Worm (Caenorhabditis elegans) whole organism, L3 larva: ENCODE data around the gene nhr-124.

Experiments
- R02D3.7 ChIP-seq: fragments of 150-350 bp; optimal IDR thresholded peaks from 2 replicates; lab custom pipeline; 2014; ENCODE audit warnings: missing biosample characterization, missing genetic modification characterization
- ZK546.5 ChIP-seq: sonication (generic microtip); optimal IDR thresholded peaks from 2 replicates; lab custom pipeline; 2017; ENCODE audit warnings: missing biosample characterization, missing genetic modification characterization
- aly-2 ChIP-seq: fragments of 150-350 bp; optimal IDR thresholded peaks from 2 replicates; lab custom pipeline; 2014; ENCODE audit warnings: missing biosample characterization, missing genetic modification characterization
- ceh-16 ChIP-seq: sonication (generic microtip); optimal IDR thresholded peaks from 2 replicates; lab custom pipeline; 2017; ENCODE audit warnings: missing biosample characterization, missing genetic modification characterization
- ceh-28 ChIP-seq: fragments of 150-350 bp; optimal IDR thresholded peaks from 2 replicates; lab custom pipeline; 2014; ENCODE audit warnings: missing biosample characterization, missing genetic modification reagents, missing genetic modification characterization
- ceh-9 ChIP-seq: sonication (generic microtip); optimal IDR thresholded peaks from 2 replicates; lab custom pipeline; 2018; ENCODE audit warnings: missing biosample characterization, missing genetic modification characterization
- egl-27 ChIP-seq: sonication (generic microtip); optimal IDR thresholded peaks from 4 replicates; lab custom pipeline; 2017; ENCODE audit warnings: missing biosample characterization, missing genetic modification reagents, missing genetic modification characterization
- egl-5 ChIP-seq: fragments of 150-350 bp; optimal IDR thresholded peaks from 2 replicates; lab custom pipeline; 2017; ENCODE audit warnings: missing biosample characterization, missing genetic modification reagents, missing genetic modification characterization, inconsistent platforms
- elt-1 ChIP-seq: fragments of 150-350 bp; optimal IDR thresholded peaks from 2 replicates; lab custom pipeline; 2014; ENCODE audit warnings: missing biosample characterization, missing genetic modification characterization
- elt-2 ChIP-seq: sonication (generic microtip); optimal IDR thresholded peaks from 2 replicates; lab custom pipeline; 2016; ENCODE audit warnings: missing genetic modification reagents, mild to moderate bottlenecking, missing genetic modification characterization, missing compliant biosample characterization
- elt-3 ChIP-seq, 3 experiments: fragments of 150-350 bp in 1 of 3; sonication (generic microtip) in 2 of 3; optimal IDR thresholded peaks; 2 replicates in 2 of 3; 4 replicates in 1 of 3; lab custom pipeline; 2014 to 2017; ENCODE audit warnings: missing biosample characterization in 3 of 3, missing genetic modification characterization in 3 of 3
- fkh-2 ChIP-seq: fragments of 150-350 bp; optimal IDR thresholded peaks from 2 replicates; lab custom pipeline; 2014; ENCODE audit warnings: missing biosample characterization, missing genetic modification reagents, missing genetic modification characterization
- fos-1 ChIP-seq: fragments of 150-350 bp; optimal IDR thresholded peaks from 2 replicates; lab custom pipeline; 2014; ENCODE audit warnings: missing biosample characterization, missing genetic modification characterization
- jun-1 ChIP-seq: fragments of 150-350 bp; optimal IDR thresholded peaks from 2 replicates; lab custom pipeline; 2014; ENCODE audit warnings: missing biosample characterization, missing genetic modification reagents, missing genetic modification characterization
- lin-15B ChIP-seq: fragments of 150-350 bp; optimal IDR thresholded peaks from 2 replicates; lab custom pipeline; 2014; ENCODE audit warnings: missing biosample characterization, missing genetic modification characterization
- lin-39 ChIP-seq: fragments of 150-350 bp; optimal IDR thresholded peaks from 2 replicates; lab custom pipeline; 2018; ENCODE audit warnings: missing biosample characterization, missing genetic modification reagents, missing genetic modification characterization
- lsy-12 ChIP-seq: sonication (generic microtip); optimal IDR thresholded peaks from 2 replicates; lab custom pipeline; 2016; ENCODE audit warnings: mild to moderate bottlenecking, missing genetic modification characterization, missing compliant biosample characterization
- mdl-1 ChIP-seq: fragments of 150-350 bp; optimal IDR thresholded peaks from 2 replicates; lab custom pipeline; 2014; ENCODE audit warnings: missing biosample characterization, missing genetic modification characterization
- mml-1 ChIP-seq: fragments of 150-350 bp; sonication (generic microtip); optimal IDR thresholded peaks from 3 replicates; lab custom pipeline; 2014; ENCODE audit warnings: missing biosample characterization, missing genetic modification characterization
- nfya-1 ChIP-seq: sonication (generic microtip); optimal IDR thresholded peaks from 2 replicates; lab custom pipeline; 2017; ENCODE audit warnings: missing genetic modification characterization, mild to moderate bottlenecking, missing compliant biosample characterization, antibody characterized with exemption, moderate library complexity; ENCODE audit not compliant: insufficient read depth
- nhr-11 ChIP-seq: fragments of 150-350 bp; optimal IDR thresholded peaks from 2 replicates; lab custom pipeline; 2014; ENCODE audit warnings: missing biosample characterization, missing genetic modification characterization
- nhr-23 ChIP-seq: fragments of 150-350 bp; optimal IDR thresholded peaks from 2 replicates; lab custom pipeline; 2014; ENCODE audit warnings: missing biosample characterization, missing genetic modification reagents, missing genetic modification characterization
- nhr-237 ChIP-seq: fragments of 150-350 bp; optimal IDR thresholded peaks from 2 replicates; lab custom pipeline; 2014; ENCODE audit warnings: missing biosample characterization, missing genetic modification characterization
- nhr-28 ChIP-seq: fragments of 150-350 bp; optimal IDR thresholded peaks from 2 replicates; lab custom pipeline; 2014; ENCODE audit warnings: missing biosample characterization, missing genetic modification characterization
- nhr-67 ChIP-seq: fragments of 150-350 bp; optimal IDR thresholded peaks from 2 replicates; lab custom pipeline; 2014; ENCODE audit warnings: missing biosample characterization, missing genetic modification characterization
- pqm-1 ChIP-seq: fragments of 150-350 bp; optimal IDR thresholded peaks from 2 replicates; lab custom pipeline; 2017; ENCODE audit warnings: missing biosample characterization, missing genetic modification characterization, inconsistent platforms
- skn-1 ChIP-seq: fragments of 150-350 bp; optimal IDR thresholded peaks from 2 replicates; lab custom pipeline; 2014; ENCODE audit warnings: missing biosample characterization, missing genetic modification characterization
- tbx-2 ChIP-seq: sonication (generic microtip); optimal IDR thresholded peaks from 2 replicates; lab custom pipeline; 2016; ENCODE audit warnings: mild to moderate bottlenecking, missing genetic modification characterization, missing compliant biosample characterization
- unc-39 ChIP-seq: sonication (generic microtip); optimal IDR thresholded peaks from 4 replicates; lab custom pipeline; 2017; ENCODE audit warnings: missing biosample characterization, missing genetic modification characterization
- zag-1 ChIP-seq: fragments of 150-350 bp; optimal IDR thresholded peaks from 2 replicates; lab custom pipeline; 2014; ENCODE audit warnings: missing biosample characterization, missing genetic modification characterization
- ztf-11 ChIP-seq: fragments of 150-350 bp; optimal IDR thresholded peaks from 2 replicates; lab custom pipeline; 2014; ENCODE audit warnings: missing biosample characterization, missing genetic modification characterization

The nhr-124 gene

DNA sequence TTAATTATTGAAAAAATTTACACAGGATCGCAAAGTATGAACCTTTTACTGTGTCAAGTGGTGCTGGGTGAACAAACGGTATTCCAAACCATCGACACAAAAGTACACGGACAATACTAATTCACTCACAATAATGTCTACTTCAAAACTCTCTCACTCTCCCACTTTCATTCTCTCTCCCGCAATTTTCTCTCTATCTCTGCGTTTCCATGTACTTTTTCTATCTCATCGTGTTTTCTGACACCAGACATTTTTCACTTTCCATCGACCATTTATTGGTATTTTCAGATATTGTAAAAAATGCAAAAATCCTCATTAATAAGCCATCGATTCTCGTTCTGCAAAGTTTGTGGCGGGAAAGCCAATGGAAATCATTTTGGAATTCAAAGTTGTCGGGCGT lies 19.8 kb upstream of the nhr-124 start, which contains the start of gene nhr-156:
Gene nhr-156 (plus strand): TSS at position 266 of the 400 bp plus-strand sequence.
- TF ChIP-seq egl-5 (tag; lab: Kevin White, UChicago) = no peak
- no peak for TF ChIP-seq nhr-23 (tag; lab: Kevin White, UChicago)
- no peak for TF ChIP-seq elt-3 (tag; optimal IDR thresholded peaks at IDR 0.05; lab: Kevin White, UChicago)
- TF ChIP-seq nhr-237 = no peak
- TF ChIP-seq tbx-2 (tag; lab: Kevin White, UChicago) = no peak
- TF ChIP-seq fkh-2 (tag; lab: Kevin White, UChicago) = no peak
- no peak for TF ChIP-seq jun-1 (tag; lab: Kevin White, UChicago)
- TF ChIP-seq ceh-28 = no peak
- TF ChIP-seq elt-2 (tag; lab: Kevin White, UChicago) = no peak
- TF ChIP-seq zag-1 = no peak
- no peak for TF ChIP-seq pqm-1
- TF ChIP-seq ZK546.5 (tag; lab: Kevin White, UChicago) = no peak
- TF ChIP-seq ceh-9 (tag; lab: Kevin White, UChicago) = no peak
- TF ChIP-seq nhr-67 = no peak
- TF ChIP-seq nhr-28 = no peak
- TF ChIP-seq ztf-11 (tag; lab: Kevin White, UChicago) = no peak

DNA sequence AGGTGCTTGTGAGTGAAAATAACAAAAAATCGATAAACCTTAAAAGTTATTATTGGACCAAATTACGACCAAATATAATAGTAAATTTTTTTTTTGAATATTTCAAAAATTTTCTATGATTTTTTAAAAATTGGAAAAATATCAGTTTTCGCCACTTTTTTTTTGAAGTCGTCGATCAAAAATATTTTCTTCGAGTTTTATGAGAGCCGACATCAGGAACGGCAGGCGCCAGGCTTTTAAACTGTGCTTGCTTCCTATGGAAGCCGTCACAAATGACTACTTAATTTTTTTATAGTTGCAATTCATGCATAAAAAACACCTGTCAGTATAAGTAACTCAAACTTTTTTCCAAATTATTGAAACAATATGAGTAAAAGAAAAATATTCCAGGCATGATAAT lies 17.4 kb upstream of the nhr-124 start:
- TF ChIP-seq elt-2 (tag; lab: Kevin White, UChicago) (no peak), ceh-9 (tag; lab: Kevin White, UChicago) (no peak), lin-15B (no peak), egl-27 (no peak), lsy-12 (tag; lab: Kevin White, UChicago) (no peak), fkh-2 (tag; lab: Kevin White, UChicago) (no peak), lin-39 (tag; lab: Kevin White, UChicago) (no peak), aly-2 (tag; lab: Kevin White, UChicago) (no peak), nhr-11 (tag; lab: Kevin White, UChicago) (no peak)

ce11 chrV:3902458-3903157 lies 16.6 kb upstream of the nhr-124 start, which contains the start of the genes str-229 and srh-190:
TSS of gene str-229 (minus strand) at chrV:3902558.
TSS of gene srh-190 (plus strand) at chrV:3903107.
- TF ChIP-seq nhr-237 (no peak), lin-39 (tag; lab: Kevin White, UChicago) (no peak), tbx-2 (tag; lab: Kevin White, UChicago) (no peak), elt-1 (tag; lab: Kevin White, UChicago) (no peak)

DNA sequence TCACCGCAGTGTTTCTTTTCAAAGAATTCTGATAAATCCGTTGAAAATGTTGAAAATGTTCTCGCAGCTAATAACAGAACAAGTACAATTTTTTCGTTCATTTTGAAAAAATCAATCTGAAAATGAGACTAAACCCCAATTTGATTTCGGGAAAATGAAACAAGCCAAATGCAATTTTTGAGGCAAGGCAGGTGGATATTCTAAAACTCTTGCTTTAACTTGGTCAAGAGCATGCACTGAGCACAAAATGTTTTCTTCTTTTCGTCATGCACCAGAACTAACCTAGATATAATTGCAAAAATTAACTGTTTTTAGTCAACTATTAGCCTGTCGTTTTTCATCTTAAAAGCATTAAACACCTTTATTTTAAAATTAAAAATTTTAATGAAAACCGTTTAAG lies 14.1 kb upstream of the nhr-124 start, which contains the start of gene irld-22:
Gene irld-22 (minus strand): TSS at position 101 of the 400 bp plus-strand sequence.
- TF ChIP-seq nfya-1 (no peak), unc-39 (tag; lab: Kevin White, UChicago) (no peak), ceh-28 (no peak), skn-1 (tag; lab: Kevin White, UChicago) (no peak), egl-5 (tag; lab: Kevin White, UChicago) (no peak), mml-1 (tag; lab: Kevin White, UChicago) (no peak), fos-1 (tag; lab: Kevin White, UChicago) (no peak), nhr-237 (no peak), mdl-1 (tag; lab: Kevin White, UChicago) (no peak), ceh-16 (tag; lab: Kevin White, UChicago) (no peak)

DNA sequence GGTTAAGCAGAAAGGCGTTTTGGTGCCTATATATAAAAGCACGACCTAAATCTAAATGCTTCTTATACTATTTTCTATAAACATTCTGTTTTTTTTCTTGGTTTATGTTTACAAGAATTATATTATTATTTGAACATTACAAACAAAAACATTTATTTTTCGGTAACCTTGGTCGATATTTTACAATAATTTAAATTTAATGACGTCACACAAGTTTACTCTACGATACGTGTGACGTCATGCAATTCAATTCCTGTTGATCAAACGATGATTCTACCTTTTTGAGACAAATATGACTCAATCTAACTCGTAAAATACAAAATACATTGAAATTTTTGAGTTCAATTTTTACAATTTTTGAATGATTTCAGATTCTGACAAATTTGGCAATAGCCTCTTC lies 10.0 kb upstream of the nhr-124 start:
- TF ChIP-seq skn-1 (tag; lab: Kevin White, UChicago) = no peak

- TF ChIP-seq zag-1 = no peak
- no peak for TF ChIP-seq R02D3.7 (tag; lab: Kevin White, UChicago)
- no peak for TF ChIP-seq nhr-67
- TF ChIP-seq skn-1 (tag; lab: Kevin White, UChicago) = no peak
- no peak for TF ChIP-seq ZK546.5 (tag; lab: Kevin White, UChicago)
These were observed 8.7 kb upstream of the nhr-124 start, which contains the start of gene sre-9 for ce11 chrV:3894661-3895060. TSS of gene sre-9 (plus strand) at chrV:3894961.
